Worm (Caenorhabditis elegans): Measurements from ENCODE around the gene M02B7.7.

The M02B7.7 gene

ce11 chrIV:3766589-3766988 lies 40.4 kb downstream of the M02B7.7 start, which contains the start of gene vab-2:
Gene vab-2 (minus strand): TSS chrIV:3766826.
- TF ChIP-seq nhr-28 (tag; optimal IDR thresholded peaks at IDR 0.05) (no peak), nhr-12 (tag; optimal IDR thresholded peaks at IDR 0.05) (no peak), lin-15B (tag; optimal IDR thresholded peaks at IDR 0.05) (no peak), R02D3.7 (tag; optimal IDR thresholded peaks at IDR 0.05) (no peak)

ce11 chrIV:3765457-3765856 lies 41.5 kb downstream of the M02B7.7 start:
- TF ChIP-seq fos-1 (tag; optimal IDR thresholded peaks at IDR 0.05) (no peak), fkh-2 (tag; optimal IDR thresholded peaks at IDR 0.05) (no peak), jun-1 (tag; optimal IDR thresholded peaks at IDR 0.05) (no peak), ztf-4 (tag; optimal IDR thresholded peaks at IDR 0.05) (no peak), sea-2 (GFP tag; optimal IDR thresholded peaks at IDR 0.05) (no peak), nhr-43 (tag; optimal IDR thresholded peaks at IDR 0.05; ENCODE audit: poor library complexity, severe bottlenecking) (no peak), nhr-28 (tag; optimal IDR thresholded peaks at IDR 0.05) (no peak), ceh-28 (tag; optimal IDR thresholded peaks at IDR 0.05) (no peak)

ce11 chrIV:3764012-3764549 lies 42.9 kb downstream of the M02B7.7 start:
- no peak for TF ChIP-seq snpc-4 (tag; optimal IDR thresholded peaks at IDR 0.05)
- TF ChIP-seq nhr-77 (tag; optimal IDR thresholded peaks at IDR 0.05) = no peak
- TF ChIP-seq mdl-1 (tag; optimal IDR thresholded peaks at IDR 0.05) = no peak
- no peak for TF ChIP-seq mml-1 (tag; optimal IDR thresholded peaks at IDR 0.05)
- no peak for TF ChIP-seq fos-1 (tag; optimal IDR thresholded peaks at IDR 0.05)
- no peak for TF ChIP-seq nhr-67 (tag; optimal IDR thresholded peaks at IDR 0.05)
- TF ChIP-seq eor-1 (tag; optimal IDR thresholded peaks at IDR 0.05) = no peak
- TF ChIP-seq nhr-237 (tag; optimal IDR thresholded peaks at IDR 0.05) = no peak
- TF ChIP-seq lsy-12 (tag; optimal IDR thresholded peaks at IDR 0.05) = no peak
- no peak for TF ChIP-seq ceh-82 (tag; optimal IDR thresholded peaks at IDR 0.05)

ce11 chrIV:3759823-3760222 lies 47.2 kb downstream of the M02B7.7 start:
- TF ChIP-seq daf-12 (tag; optimal IDR thresholded peaks at IDR 0.05) (no peak), nhr-77 (tag; optimal IDR thresholded peaks at IDR 0.05) (no peak), pqm-1 (tag; optimal IDR thresholded peaks at IDR 0.05) (no peak), ceh-82 (tag; optimal IDR thresholded peaks at IDR 0.05) (no peak), R02D3.7 (tag; optimal IDR thresholded peaks at IDR 0.05) (no peak), nhr-28 (tag; optimal IDR thresholded peaks at IDR 0.05) (no peak), ztf-11 (tag; optimal IDR thresholded peaks at IDR 0.05) (no peak), hmg-11 (tag; optimal IDR thresholded peaks at IDR 0.05) (no peak), elt-2 (tag; optimal IDR thresholded peaks at IDR 0.05) (no peak), egl-5 (tag; optimal IDR thresholded peaks at IDR 0.05) (no peak)

Measured in whole organism, L3 larva.